Fruit fly (Drosophila melanogaster) whole organism, pupa: ENCODE data around the gene pit.

Experiments used
- CG10348 ChIP-seq: fragments of 200-800 bp; sonication (Bioruptor generic); IDR thresholded peaks from 2 replicates; pipeline ENCODE4 v1.3.6; 2022; ENCODE audit warnings: missing biosample characterization, missing genetic modification characterization
- CG12605 ChIP-seq: fragments of 200-800 bp; sonication (Bioruptor generic); IDR thresholded peaks from 2 replicates; pipeline ENCODE4 v1.3.6; 2022; ENCODE audit warnings: missing biosample characterization, missing genetic modification characterization
- CG13204 ChIP-seq: fragments of 200-800 bp; sonication (Bioruptor generic); optimal IDR thresholded peaks from 2 replicates; lab custom pipeline; 2018; ENCODE audit warnings: missing biosample characterization, mild to moderate bottlenecking, missing genetic modification characterization, moderate library complexity
- CG14655 ChIP-seq: fragments of 200-800 bp; sonication (Bioruptor generic); optimal IDR thresholded peaks from 3 replicates; lab custom pipeline; 2017; ENCODE audit warnings: mild to moderate bottlenecking, missing biosample characterization, missing genetic modification reagents, missing genetic modification characterization
- CG15710 ChIP-seq: fragments of 200-800 bp; sonication (Bioruptor generic); optimal IDR thresholded peaks from 2 replicates; lab custom pipeline; 2018; ENCODE audit warnings: missing biosample characterization, mild to moderate bottlenecking, missing genetic modification characterization, moderate library complexity
- CG17806 ChIP-seq: fragments of 200-800 bp; sonication (Bioruptor generic); optimal IDR thresholded peaks from 2 replicates; lab custom pipeline; 2018; ENCODE audit warnings: missing biosample characterization, mild to moderate bottlenecking, missing genetic modification characterization, moderate library complexity
- CG32121 ChIP-seq: fragments of 200-800 bp; sonication (Bioruptor generic); IDR thresholded peaks from 2 replicates; pipeline ENCODE4 v1.3.6; 2022; ENCODE audit warnings: missing biosample characterization, missing genetic modification characterization
- CG34367 ChIP-seq: fragments of 200-800 bp; sonication (Bioruptor generic); optimal IDR thresholded peaks from 2 replicates; lab custom pipeline; 2018; ENCODE audit warnings: missing biosample characterization, mild to moderate bottlenecking, missing genetic modification characterization
- CG4496 ChIP-seq: fragments of 200-800 bp; sonication (Bioruptor generic); IDR thresholded peaks from 3 replicates; pipeline ENCODE4 v1.3.6; 2022; ENCODE audit warnings: missing biosample characterization, missing genetic modification characterization
- CG8159 ChIP-seq: fragments of 200-800 bp; sonication (Bioruptor generic); optimal IDR thresholded peaks from 3 replicates; lab custom pipeline; 2018; ENCODE audit warnings: missing biosample characterization, mild to moderate bottlenecking, missing genetic modification characterization, moderate library complexity
- CG8301 ChIP-seq: fragments of 200-800 bp; sonication (Bioruptor generic); optimal IDR thresholded peaks from 2 replicates; lab custom pipeline; 2018; ENCODE audit warnings: missing biosample characterization, mild to moderate bottlenecking, missing genetic modification characterization
- CG9948 ChIP-seq: fragments of 200-800 bp; sonication (Bioruptor generic); optimal IDR thresholded peaks from 2 replicates; lab custom pipeline; 2018; ENCODE audit warnings: missing biosample characterization, mild to moderate bottlenecking, missing genetic modification characterization, moderate library complexity
- D1 ChIP-seq: fragments of 200-800 bp; sonication (Bioruptor generic); optimal IDR thresholded peaks from 2 replicates; lab custom pipeline; 2018; ENCODE audit warnings: missing biosample characterization, mild to moderate bottlenecking, missing genetic modification characterization, moderate library complexity
- EcR ChIP-seq: fragments of 200-800 bp; sonication (Bioruptor generic); optimal IDR thresholded peaks from 3 replicates; lab custom pipeline; 2019; ENCODE audit warnings: missing biosample characterization, missing genetic modification characterization, mild to moderate bottlenecking, moderate library complexity, missing genetic modification reagents
- Ets98B ChIP-seq: fragments of 200-800 bp; sonication (Bioruptor generic); IDR thresholded peaks from 2 replicates; pipeline ENCODE4 v1.3.6; 2022; ENCODE audit warnings: missing biosample characterization, missing genetic modification characterization
- Pif1A ChIP-seq: fragments of 200-800 bp; sonication (Bioruptor generic); optimal IDR thresholded peaks from 3 replicates; lab custom pipeline; 2016; ENCODE audit warnings: missing biosample characterization, missing genetic modification characterization
- Pif1B ChIP-seq: fragments of 200-800 bp; sonication (Bioruptor generic); optimal IDR thresholded peaks from 3 replicates; lab custom pipeline; 2016; ENCODE audit warnings: missing biosample characterization, missing genetic modification characterization
- Snoo ChIP-seq: fragments of 200-800 bp; sonication (Bioruptor generic); optimal IDR thresholded peaks from 3 replicates; lab custom pipeline; 2017; ENCODE audit warnings: missing biosample characterization, mild to moderate bottlenecking, missing genetic modification characterization, inconsistent platforms
- fd96Ca ChIP-seq: fragments of 200-800 bp; sonication (Bioruptor generic); IDR thresholded peaks from 3 replicates; pipeline ENCODE4 v1.3.6; 2022; ENCODE audit warnings: missing biosample characterization, missing genetic modification characterization
- gl ChIP-seq: fragments of 200-800 bp; sonication (Bioruptor generic); optimal IDR thresholded peaks from 2 replicates; lab custom pipeline; 2018; ENCODE audit warnings: missing biosample characterization, mild to moderate bottlenecking, missing genetic modification characterization
- rn ChIP-seq: fragments of 200-800 bp; sonication (Bioruptor generic); IDR thresholded peaks from 2 replicates; pipeline ENCODE4 v1.3.6; 2022; ENCODE audit warnings: missing biosample characterization, missing genetic modification characterization

Gene pit

DNA sequence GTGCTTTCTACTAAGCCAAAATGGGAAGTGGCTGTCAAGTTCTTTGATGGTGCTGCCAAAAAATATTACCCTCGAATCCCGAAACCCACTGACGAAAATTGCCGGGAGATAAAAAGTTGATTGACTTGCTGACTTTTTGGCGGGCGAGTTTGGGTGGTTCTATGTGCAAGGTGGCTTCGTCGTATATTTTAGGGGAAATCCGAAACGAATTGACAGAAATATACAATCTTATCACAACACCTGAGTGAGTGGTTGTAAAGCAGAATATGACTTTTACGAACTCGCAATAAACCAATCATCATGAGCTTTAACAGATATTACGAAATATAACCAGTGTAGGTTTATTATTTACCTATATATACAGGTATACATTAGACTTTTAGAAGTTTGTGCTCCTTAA, 30.6 kb upstream of the pit start:
- no peak for TF ChIP-seq Pif1A
- no peak for TF ChIP-seq CG32121 (GFP tag; lab: Robert Waterston, UW)
- no peak for TF ChIP-seq rn (GFP tag; lab: Robert Waterston, UW)
- no peak for TF ChIP-seq CG17806 (tag; lab: Kevin White, UChicago)
- TF ChIP-seq D1 (tag; lab: Kevin White, UChicago), result no peak
- TF ChIP-seq Ets98B, result no peak
- no peak for TF ChIP-seq CG10348 (GFP tag; lab: Robert Waterston, UW)
- no peak for TF ChIP-seq CG13204 (GFP tag; lab: Kevin White, UChicago)
- no peak for TF ChIP-seq Pif1B
- TF ChIP-seq CG15710, result no peak
- TF ChIP-seq CG8159, result no peak

DNA sequence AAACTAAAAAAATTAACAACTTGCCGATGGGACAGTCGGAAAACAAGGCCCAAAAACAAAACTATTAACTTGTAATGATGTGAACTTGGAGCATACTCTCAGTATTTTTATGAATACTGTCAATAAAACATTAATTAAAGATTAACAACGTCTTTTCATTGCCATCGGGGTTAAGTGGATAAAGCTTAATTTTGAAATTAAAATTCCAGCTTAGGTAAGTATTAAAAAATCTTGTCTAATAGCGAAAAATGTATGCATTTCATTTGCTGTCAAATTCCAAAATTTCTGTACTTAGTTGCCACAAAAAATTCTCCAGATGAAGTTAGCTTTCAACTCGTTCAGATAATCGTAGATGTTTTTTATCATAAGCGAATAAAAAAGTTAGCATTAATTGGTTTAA, 19.7 kb upstream of the pit start, which contains the start of gene Theg:
TSS of gene Theg (plus strand) at position 301 of the 400 bp plus-strand sequence.
- TF ChIP-seq Ets98B (no peak), CG9948 (no peak), CG8301 (no peak), CG13204 (GFP tag; lab: Kevin White, UChicago) (no peak), CG14655 (GFP tag; lab: Kevin White, UChicago) (no peak), Pif1A (no peak), CG4496 (no peak), EcR (GFP tag; lab: Kevin White, UChicago) (no peak), CG12605 (no peak), rn (GFP tag; lab: Robert Waterston, UW) (no peak), Pif1B (no peak)

DNA sequence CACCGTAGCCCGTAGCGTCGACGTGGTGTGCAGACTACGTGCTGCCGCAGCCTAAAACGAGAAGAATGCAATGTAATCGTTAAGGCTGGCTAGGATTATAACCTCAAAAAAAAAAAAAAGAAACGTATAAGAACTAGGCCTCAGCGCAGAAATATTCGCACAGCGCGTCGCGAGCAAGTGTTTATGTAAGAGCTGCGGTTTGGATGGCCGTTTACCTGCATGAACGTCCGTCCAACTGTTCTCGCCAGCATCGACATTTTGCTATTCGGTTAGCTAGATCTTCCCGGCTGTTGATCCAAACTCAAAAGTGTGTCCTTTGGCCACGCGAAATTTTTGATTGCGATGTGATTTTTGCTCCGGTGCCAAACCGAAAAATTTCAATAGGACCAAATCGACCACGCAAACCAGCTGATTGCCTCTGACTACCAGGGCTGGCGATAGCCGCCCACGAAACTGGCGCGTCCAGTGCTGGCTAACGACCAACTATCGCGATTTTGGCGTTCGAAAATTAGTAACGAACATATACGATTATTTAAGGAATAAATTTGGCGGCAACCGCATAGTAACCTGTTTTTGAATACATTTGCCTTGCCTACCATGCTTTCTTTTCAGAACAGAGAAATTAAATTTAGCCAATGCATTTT, 15.2 kb upstream of the pit start, which contains the start of gene Idh3b:
TSS of gene Idh3b (minus strand) at position 606 of the 644 bp plus-strand sequence.
- TF ChIP-seq CG15710 (peak; percentile 29), Snoo (tag; lab: Kevin White, UChicago) (peak; percentile 43), CG17806 (tag; lab: Kevin White, UChicago) (no peak), rn (GFP tag; lab: Robert Waterston, UW) (0 out of 2 replicates have a peak, but pooled peaks have one; percentile 27), CG4496 (peak; percentile 69)

- TF ChIP-seq CG13204 (GFP tag; lab: Kevin White, UChicago) (no peak), D1 (tag; lab: Kevin White, UChicago) (no peak), CG32121 (GFP tag; lab: Robert Waterston, UW) (no peak), CG17806 (tag; lab: Kevin White, UChicago) (no peak), Pif1A (no peak), Pif1B (no peak), CG8301 (no peak), CG10348 (GFP tag; lab: Robert Waterston, UW) (no peak), CG34367 (tag; lab: Kevin White, UChicago) (no peak), CG12605 (no peak), CG9948 (no peak), CG15710 (no peak), gl (no peak), Ets98B (no peak), fd96Ca (GFP tag; lab: Robert Waterston, UW) (no peak), rn (GFP tag; lab: Robert Waterston, UW) (no peak), CG8159 (no peak), CG14655 (GFP tag; lab: Kevin White, UChicago) (no peak), Snoo (tag; lab: Kevin White, UChicago) (no peak)
Measured at dm6 chr3R:22022623-22023022, 11.5 kb upstream of the pit start.

- peak; percentile 26; the same call in 1 of the 3 replicates for TF ChIP-seq CG4496
- no peak for TF ChIP-seq CG14655 (GFP tag; lab: Kevin White, UChicago)
- TF ChIP-seq CG8301, result no peak
- TF ChIP-seq CG34367 (tag; lab: Kevin White, UChicago), result peak; percentile 8
- TF ChIP-seq CG8159, result peak; percentile 32
- peak; percentile 20 for TF ChIP-seq CG15710
Measured at dm6 chr3R:22023041-22023626, 11.0 kb upstream of the pit start, which contains the start of the genes Mitofilin and mRpL35. Gene Mitofilin (minus strand): TSS chr3R:22023335. Gene mRpL35 (plus strand): TSS chr3R:22023527.

DNA sequence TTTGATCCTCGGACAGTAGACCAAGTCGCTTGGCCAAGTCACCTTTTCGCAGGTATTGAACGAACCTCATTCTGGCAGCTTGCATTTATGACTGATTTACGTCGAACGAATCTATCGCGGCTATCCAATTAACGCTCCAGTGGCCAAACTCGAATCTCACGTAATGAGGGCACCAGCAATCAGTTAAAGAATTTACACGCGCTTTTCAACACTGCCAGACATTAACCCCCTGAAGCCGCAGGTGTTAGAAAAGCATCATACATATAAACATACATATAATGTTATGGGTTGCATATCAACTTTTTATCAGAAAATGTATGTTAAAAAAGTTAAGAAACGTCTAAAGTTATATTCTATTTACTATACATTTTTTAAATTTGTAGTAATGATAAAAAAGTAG, 8.8 kb upstream of the pit start, which contains the start of gene CG6028:
TSS of gene CG6028 (minus strand) at position 187 of the 400 bp plus-strand sequence.
- TF ChIP-seq CG9948, result no peak
- peak; percentile 14 for TF ChIP-seq Snoo (tag; lab: Kevin White, UChicago)
- TF ChIP-seq D1 (tag; lab: Kevin White, UChicago), result no peak
- TF ChIP-seq CG4496, result peak; percentile 40; the same call in 1 of the 3 replicates
- TF ChIP-seq CG8159, result no peak
- no peak for TF ChIP-seq CG13204 (GFP tag; lab: Kevin White, UChicago)
- TF ChIP-seq CG15710, result no peak
- TF ChIP-seq CG10348 (GFP tag; lab: Robert Waterston, UW), result no peak
- no peak for TF ChIP-seq CG12605
- no peak for TF ChIP-seq Pif1B
- no peak for TF ChIP-seq CG32121 (GFP tag; lab: Robert Waterston, UW)
- TF ChIP-seq CG17806 (tag; lab: Kevin White, UChicago), result peak; percentile 6
- no peak for TF ChIP-seq CG34367 (tag; lab: Kevin White, UChicago)
- no peak for TF ChIP-seq EcR (GFP tag; lab: Kevin White, UChicago)
- no peak for TF ChIP-seq Pif1A
- peak; percentile 28; the same call in 1 of the 2 replicates for TF ChIP-seq Ets98B
